Fruit fly (Drosophila melanogaster): Measurements from ENCODE around the gene Dnaaf6.

Gene Dnaaf6

dm6 chr3L:14652554-14652953 lies 32.0 kb upstream of the Dnaaf6 start (continued):
- no peak for TF ChIP-seq abd-A (tag; optimal IDR thresholded peaks at IDR 0.05)
- TF ChIP-seq ci (GFP tag; IDR thresholded peaks at IDR 0.05) = peak; percentile 91
- TF ChIP-seq CG10979 (tag; optimal IDR thresholded peaks at IDR 0.05) = peak; percentile 95
- no peak for TF ChIP-seq Myb (GFP tag; optimal IDR thresholded peaks at IDR 0.05)
- TF ChIP-seq Stat92E (GFP tag; optimal IDR thresholded peaks at IDR 0.05) = peak in 1 of 3 experiments; percentile 75
- TF ChIP-seq CG9437 (GFP tag; optimal IDR thresholded peaks at IDR 0.05) = peak; percentile 36
- TF ChIP-seq jumu (GFP tag; optimal IDR thresholded peaks at IDR 0.05) = peak; percentile 27
- no peak for TF ChIP-seq CG2199 (GFP tag; IDR thresholded peaks at IDR 0.05)
- TF ChIP-seq CG3407 (GFP tag; optimal IDR thresholded peaks at IDR 0.05) = peak; percentile 68
- TF ChIP-seq seq (GFP tag; IDR thresholded peaks at IDR 0.05) = no peak
- TF ChIP-seq CG32772 (GFP tag; IDR thresholded peaks at IDR 0.05) = peak; percentile 68; the same call in 1 of the 2 replicates
- TF ChIP-seq Abd-B (GFP tag; optimal IDR thresholded peaks at IDR 0.05) = peak; percentile 72
- 0 out of 2 replicates have a peak, but pooled peaks have one; percentile 23 for TF ChIP-seq CG43689 (GFP tag; IDR thresholded peaks at IDR 0.05)
- TF ChIP-seq Sry-δ (GFP tag; optimal IDR thresholded peaks at IDR 0.05) = peak; percentile 8
- TF ChIP-seq Hr39 (optimal IDR thresholded peaks at IDR 0.05) = no peak
- no peak for TF ChIP-seq exex (tag; optimal IDR thresholded peaks at IDR 0.05)
- TF ChIP-seq sr (GFP tag; IDR thresholded peaks at IDR 0.05) = no peak
- no peak for TF ChIP-seq sug (tag; optimal IDR thresholded peaks at IDR 0.05)
- peak; percentile 48 for TF ChIP-seq CG10565 (GFP tag; optimal IDR thresholded peaks at IDR 0.05)
- TF ChIP-seq CG33213 (GFP tag; optimal IDR thresholded peaks at IDR 0.05) = peak; percentile 23
- peak; percentile 57 for TF ChIP-seq btn (GFP tag; optimal IDR thresholded peaks at IDR 0.05)
- no peak for TF ChIP-seq Fer2 (tag; optimal IDR thresholded peaks at IDR 0.05)

DNA sequence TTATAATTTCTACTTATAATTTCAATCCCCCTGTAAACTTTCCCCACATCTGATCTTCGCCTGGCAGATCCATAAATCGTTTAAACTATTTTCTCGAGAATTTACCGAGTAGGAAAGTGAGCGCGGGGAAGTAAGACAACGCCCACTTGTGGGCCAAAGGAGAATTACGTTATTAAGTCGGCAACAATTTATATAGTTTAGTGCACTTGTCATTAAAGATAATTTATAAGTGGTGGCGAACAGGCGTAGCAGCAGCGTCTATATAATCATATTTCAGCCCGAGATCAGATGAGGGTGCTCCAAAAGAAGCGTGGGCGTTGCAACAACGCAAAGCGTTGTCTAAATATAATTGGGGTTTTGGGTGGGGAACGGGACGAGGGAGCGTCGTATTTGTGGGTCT lies 29.8 kb upstream of the Dnaaf6 start:
- TF ChIP-seq CG4328 (GFP tag; optimal IDR thresholded peaks at IDR 0.05) (peak; percentile 53), hbn (GFP tag; IDR thresholded peaks at IDR 0.05; ENCODE audit: partially characterized antibody) (no peak), pum (GFP tag; optimal IDR thresholded peaks at IDR 0.05) (no peak), chm (GFP tag; IDR thresholded peaks at IDR 0.05) (0 out of 2 replicates have a peak, but pooled peaks have one; percentile 21), gcm (GFP tag; optimal IDR thresholded peaks at IDR 0.05) (peak; percentile 19), zfh1 (GFP tag; IDR thresholded peaks at IDR 0.05) (0 out of 3 replicates have a peak, but pooled peaks have one; percentile 7), crol (GFP tag; IDR thresholded peaks at IDR 0.05) (peak; percentile 35; the same call in 1 of the 2 replicates), sr (GFP tag; IDR thresholded peaks at IDR 0.05) (peak; percentile 93), Pdp1 (GFP tag; optimal IDR thresholded peaks at IDR 0.05) (peak in 1 of 2 experiments; percentile 2), sd (tag; optimal IDR thresholded peaks at IDR 0.05) (peak; percentile 30), CG10431 (GFP tag; optimal IDR thresholded peaks at IDR 0.05) (no peak), CG11560 (tag; IDR thresholded peaks at IDR 0.05) (no peak), D (optimal IDR thresholded peaks at IDR 0.05) (no peak), D (GFP tag; optimal IDR thresholded peaks at IDR 0.05) (no peak), CG11398 (GFP tag; optimal IDR thresholded peaks at IDR 0.05) (no peak), Hmr (GFP tag; optimal IDR thresholded peaks at IDR 0.05) (no peak)

dm6 chr3L:14655178-14655577 lies 29.4 kb upstream of the Dnaaf6 start:
- TF ChIP-seq CG10959 (GFP tag; IDR thresholded peaks at IDR 0.05) = no peak
- TF ChIP-seq Doc3 (GFP tag; IDR thresholded peaks at IDR 0.05; ENCODE audit: partially characterized antibody) = no peak
- TF ChIP-seq Abd-B (GFP tag; optimal IDR thresholded peaks at IDR 0.05) = peak; percentile 4
- no peak for TF ChIP-seq CG14441 (GFP tag; IDR thresholded peaks at IDR 0.05)
- no peak for TF ChIP-seq Nf-YC (tag; optimal IDR thresholded peaks at IDR 0.05)
- no peak for TF ChIP-seq CG10267 (tag; optimal IDR thresholded peaks at IDR 0.05)
- TF ChIP-seq CrebB (tag; optimal IDR thresholded peaks at IDR 0.05) = no peak
- 0 out of 3 replicates have a peak, but pooled peaks have one; percentile 28 for TF ChIP-seq CG6791 (GFP tag; IDR thresholded peaks at IDR 0.05; ENCODE audit: partially characterized antibody)
- TF ChIP-seq eve (GFP tag; optimal IDR thresholded peaks at IDR 0.05) = peak in 1 of 2 experiments; percentile 0
- no peak for TF ChIP-seq bowl (GFP tag; IDR thresholded peaks at IDR 0.05)
- no peak for TF ChIP-seq mam (GFP tag; optimal IDR thresholded peaks at IDR 0.05)
- TF ChIP-seq CG7372 (GFP tag; IDR thresholded peaks at IDR 0.05) = no peak
- no peak for TF ChIP-seq Lpt (GFP tag; optimal IDR thresholded peaks at IDR 0.05)
- no peak for TF ChIP-seq gem (tag; optimal IDR thresholded peaks at IDR 0.05)
- no peak for TF ChIP-seq Six4 (GFP tag; optimal IDR thresholded peaks at IDR 0.05)
